Fruit fly (Drosophila melanogaster) whole organism, wandering third instar larva: ENCODE data around the gene aay.

Experiments used
- Dfd ChIP-seq: fragments of >200 bp; optimal IDR thresholded peaks from 2 replicates; lab custom pipeline; 2017; ENCODE audit warnings: missing biosample characterization, missing genetic modification characterization
- Myc ChIP-seq: fragments of >200 bp; optimal IDR thresholded peaks from 2 replicates; lab custom pipeline; 2017

- TF ChIP-seq Myc (lab: Kevin White, UChicago), result no peak
- TF ChIP-seq Dfd, result no peak
Measured at dm6 chr3L:9442625-9443282, 19.7 kb downstream of the aay start, which contains the start of gene Srg3.
